Worm (Caenorhabditis elegans): ENCODE results near the gene glb-20.
A peak's percentile ranks its signal among the peaks of the same experiment; 100 is the strongest.

The glb-20 gene

DNA sequence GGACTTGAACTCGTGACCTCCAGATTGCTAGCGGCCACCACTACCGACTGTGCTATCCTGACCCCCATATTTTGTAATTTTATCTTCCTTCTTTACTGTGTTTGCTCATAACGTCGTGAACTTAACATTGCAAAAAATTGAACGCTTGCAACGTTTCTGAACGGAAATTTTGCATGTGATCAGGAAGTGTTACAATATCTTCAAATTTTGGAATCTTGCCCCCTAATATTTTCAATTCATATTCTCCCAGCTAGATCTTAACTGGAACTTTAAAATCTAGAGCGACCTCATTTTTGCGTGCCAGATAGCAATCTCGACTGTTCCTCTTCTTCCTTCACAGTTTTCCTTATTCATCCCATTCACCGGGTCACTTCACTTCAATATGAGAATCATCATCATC, 25.9 kb upstream of the glb-20 start, which contains the start of gene F54B11.10:
Gene F54B11.10, plus strand, starts transcription at position 301 of the 400 bp plus-strand sequence.
- TF ChIP-seq drap-1 (GFP tag; optimal IDR thresholded peaks at IDR 0.05) (no peak), tbx-8 (GFP tag; optimal IDR thresholded peaks at IDR 0.05) (no peak)

DNA sequence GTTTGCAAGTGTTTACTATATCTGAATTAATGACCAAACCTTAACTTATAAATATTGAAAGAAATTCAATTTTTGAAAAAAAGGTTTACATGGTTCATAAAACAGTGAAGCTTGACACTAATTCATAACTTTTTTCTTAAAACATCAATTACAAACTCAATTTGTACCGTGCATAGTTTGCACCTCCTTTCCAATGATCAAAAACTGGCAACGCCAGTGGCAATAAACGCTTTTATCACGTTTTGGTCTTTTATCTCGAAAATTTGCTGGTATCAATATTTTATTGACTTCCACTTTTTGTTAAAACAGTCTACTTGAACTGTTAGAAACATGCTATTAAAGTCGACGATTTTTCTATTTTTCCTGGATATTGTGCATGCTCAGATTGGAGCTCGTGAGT, 22.5 kb upstream of the glb-20 start, which contains the start of gene F54B11.11:
Gene F54B11.11, plus strand, starts transcription at position 301 of the 400 bp plus-strand sequence.
- TF ChIP-seq flh-1 (GFP tag; optimal IDR thresholded peaks at IDR 0.05) (no peak), M03D4.4 (tag; optimal IDR thresholded peaks at IDR 0.05) (no peak), cnd-1 (tag; optimal IDR thresholded peaks at IDR 0.05) (no peak), lsy-2 (tag; optimal IDR thresholded peaks at IDR 0.05) (no peak), elt-3 (tag; optimal IDR thresholded peaks at IDR 0.05) (no peak), unc-62 (GFP tag; optimal IDR thresholded peaks at IDR 0.05) (no peak)

DNA sequence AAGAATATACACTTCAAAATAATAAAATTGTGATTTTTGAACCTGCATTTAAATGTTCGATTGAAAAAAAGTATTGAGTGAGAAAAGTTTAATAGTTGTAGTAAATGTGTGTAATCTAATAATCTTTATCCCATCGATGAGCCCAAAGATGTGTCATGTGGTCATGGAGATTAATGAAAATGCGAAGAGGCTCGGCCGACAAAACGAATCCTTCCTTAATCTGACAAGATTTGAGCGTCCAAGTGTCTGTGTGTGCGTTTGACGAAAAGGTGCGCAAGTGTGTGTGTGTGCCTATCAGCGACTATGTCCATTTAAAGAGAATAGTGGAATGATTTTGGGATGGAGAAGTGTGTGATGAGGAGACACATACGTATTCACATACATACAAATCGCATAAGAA, 18.1 kb upstream of the glb-20 start:
- no peak for TF ChIP-seq drap-1 (GFP tag; optimal IDR thresholded peaks at IDR 0.05)
- TF ChIP-seq lsy-2 (tag; optimal IDR thresholded peaks at IDR 0.05), result no peak
- TF ChIP-seq elt-3 (tag; optimal IDR thresholded peaks at IDR 0.05), result no peak
- no peak for TF ChIP-seq blmp-1 (tag; optimal IDR thresholded peaks at IDR 0.05)
- TF ChIP-seq nhr-12 (tag; optimal IDR thresholded peaks at IDR 0.05), result no peak
- TF ChIP-seq tbx-8 (GFP tag; optimal IDR thresholded peaks at IDR 0.05), result no peak
- no peak for TF ChIP-seq zip-8 (tag; optimal IDR thresholded peaks at IDR 0.05)
- no peak for TF ChIP-seq mab-5 (tag; optimal IDR thresholded peaks at IDR 0.05)
- no peak for TF ChIP-seq ceh-83 (GFP tag; optimal IDR thresholded peaks at IDR 0.05)
- TF ChIP-seq lin-32 (GFP tag; optimal IDR thresholded peaks at IDR 0.05), result no peak
- TF ChIP-seq M03D4.4 (tag; optimal IDR thresholded peaks at IDR 0.05), result no peak
- no peak for TF ChIP-seq unc-39 (tag; optimal IDR thresholded peaks at IDR 0.05)
- no peak for TF ChIP-seq ceh-43 (GFP tag; optimal IDR thresholded peaks at IDR 0.05)
- TF ChIP-seq cnd-1 (tag; optimal IDR thresholded peaks at IDR 0.05), result no peak
- TF ChIP-seq snpc-4 (tag; optimal IDR thresholded peaks at IDR 0.05), result no peak
- TF ChIP-seq nhr-76 (tag; optimal IDR thresholded peaks at IDR 0.05), result no peak

DNA sequence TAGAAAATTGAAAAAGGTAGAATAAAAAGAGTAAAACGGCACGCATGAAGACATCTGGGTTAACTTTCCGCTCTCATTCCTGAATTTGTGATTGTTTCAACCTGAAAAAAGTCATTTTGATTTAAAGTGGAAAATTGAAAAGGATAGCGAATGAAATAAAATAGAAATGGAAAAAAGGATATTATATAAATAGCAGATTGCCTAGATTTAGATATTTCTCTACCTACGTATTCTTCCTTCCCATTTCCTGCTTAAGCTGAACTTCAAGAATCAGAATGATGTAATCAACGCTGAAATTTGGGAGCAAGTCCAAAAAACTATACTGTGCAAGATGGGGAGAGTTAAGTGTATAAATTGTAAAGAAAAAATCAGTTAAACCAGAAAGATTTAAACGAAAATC, 13.9 kb upstream of the glb-20 start, which contains the start of gene R01E6.7:
Gene R01E6.7, minus strand, starts transcription at position 101 of the 400 bp plus-strand sequence.
- TF ChIP-seq ztf-11 (tag; optimal IDR thresholded peaks at IDR 0.05), result no peak
- no peak for TF ChIP-seq sptf-1 (tag; optimal IDR thresholded peaks at IDR 0.05)

DNA sequence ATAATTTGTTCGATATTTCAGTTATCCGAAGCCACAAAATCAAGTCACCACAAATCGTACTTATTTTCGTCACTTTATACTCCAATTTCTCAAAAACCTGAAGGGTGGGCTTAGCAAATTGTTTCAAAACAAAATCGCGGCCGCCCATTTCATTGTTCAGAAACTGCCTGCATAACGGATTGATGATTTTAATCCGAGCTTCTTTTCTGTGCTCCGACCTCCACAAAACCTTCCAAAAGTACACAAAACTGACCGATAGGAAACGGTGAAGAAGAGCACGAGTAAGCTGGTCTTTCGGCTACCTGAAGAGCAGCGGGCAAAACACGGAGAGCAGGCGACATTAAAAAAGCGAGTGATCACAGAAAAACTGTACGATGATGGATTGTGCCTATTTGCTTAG, 10.5 kb upstream of the glb-20 start, which contains the start of gene R01E6.2:
Gene R01E6.2, minus strand, starts transcription at position 101 of the 400 bp plus-strand sequence.
- TF ChIP-seq mab-5 (tag; optimal IDR thresholded peaks at IDR 0.05) (no peak), M03D4.4 (tag; optimal IDR thresholded peaks at IDR 0.05) (no peak), unc-39 (tag; optimal IDR thresholded peaks at IDR 0.05) (no peak), ces-1 (GFP tag; optimal IDR thresholded peaks at IDR 0.05) (no peak), zip-8 (tag; optimal IDR thresholded peaks at IDR 0.05) (no peak), tbx-8 (GFP tag; optimal IDR thresholded peaks at IDR 0.05) (no peak), ceh-83 (GFP tag; optimal IDR thresholded peaks at IDR 0.05) (no peak), bed-3 (GFP tag; optimal IDR thresholded peaks at IDR 0.05) (no peak), lsy-2 (tag; optimal IDR thresholded peaks at IDR 0.05) (no peak)

DNA sequence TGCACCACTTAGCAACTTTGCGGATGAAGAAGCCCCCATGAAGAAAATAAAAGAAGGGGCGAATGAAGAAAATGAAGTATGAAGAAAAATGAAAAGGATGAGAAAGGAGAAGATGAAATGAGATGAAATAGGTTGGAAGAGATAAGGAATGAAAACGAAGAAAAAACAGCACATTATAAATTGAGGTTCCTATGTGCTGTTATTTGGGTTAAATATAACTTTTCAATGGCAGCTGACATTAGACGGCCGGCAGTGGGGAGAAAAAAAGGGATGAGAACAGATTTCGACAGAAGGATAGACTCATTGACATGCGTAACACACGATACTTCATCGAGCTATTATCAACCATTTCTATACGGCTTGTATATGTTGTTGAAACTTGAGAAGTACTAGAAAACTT, 6.0 kb upstream of the glb-20 start:
- TF ChIP-seq unc-39 (tag; optimal IDR thresholded peaks at IDR 0.05) (no peak), ztf-11 (tag; optimal IDR thresholded peaks at IDR 0.05) (no peak), pha-4 (tag; optimal IDR thresholded peaks at IDR 0.05) (no peak), mab-5 (tag; optimal IDR thresholded peaks at IDR 0.05) (no peak), unc-120 (tag; optimal IDR thresholded peaks at IDR 0.05; ENCODE audit: poor library complexity, severe bottlenecking) (peak; percentile 5), tbx-8 (GFP tag; optimal IDR thresholded peaks at IDR 0.05) (no peak), hlh-1 (tag; optimal IDR thresholded peaks at IDR 0.05) (peak; percentile 35), bed-3 (GFP tag; optimal IDR thresholded peaks at IDR 0.05) (no peak), blmp-1 (tag; optimal IDR thresholded peaks at IDR 0.05) (no peak), nhr-12 (tag; optimal IDR thresholded peaks at IDR 0.05) (no peak)

DNA sequence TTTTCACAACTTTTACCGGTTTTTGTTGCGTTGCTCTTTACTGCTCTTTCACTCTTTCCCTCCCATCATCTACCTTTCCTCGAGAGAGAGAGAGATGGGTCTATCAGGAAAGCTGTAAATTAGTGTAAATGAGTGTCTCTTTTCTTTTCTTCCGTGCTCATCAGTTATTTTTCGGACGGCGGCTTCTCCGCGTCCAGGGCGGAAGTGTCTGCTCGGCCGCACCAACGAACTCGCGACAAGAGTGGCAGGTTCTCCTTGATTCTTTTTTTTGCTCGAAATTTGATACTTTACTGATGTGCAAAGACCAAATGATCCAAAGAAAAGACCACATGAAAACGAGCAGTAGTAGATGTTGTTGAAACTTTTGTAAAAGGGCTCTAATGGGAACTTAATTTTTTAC, 2.7 kb upstream of the glb-20 start:
- TF ChIP-seq sem-2 (GFP tag; optimal IDR thresholded peaks at IDR 0.05) (no peak), unc-62 (GFP tag; optimal IDR thresholded peaks at IDR 0.05) (no peak), ceh-83 (GFP tag; optimal IDR thresholded peaks at IDR 0.05) (no peak), mep-1 (tag; optimal IDR thresholded peaks at IDR 0.05) (no peak), nhr-76 (tag; optimal IDR thresholded peaks at IDR 0.05) (no peak), bed-3 (GFP tag; optimal IDR thresholded peaks at IDR 0.05) (no peak), lin-32 (GFP tag; optimal IDR thresholded peaks at IDR 0.05) (no peak), snpc-4 (tag; optimal IDR thresholded peaks at IDR 0.05) (no peak), M03D4.4 (tag; optimal IDR thresholded peaks at IDR 0.05) (no peak), elt-1 (tag; optimal IDR thresholded peaks at IDR 0.05; ENCODE audit: borderline replicate concordance, insufficient read depth) (no peak), cnd-1 (tag; optimal IDR thresholded peaks at IDR 0.05) (no peak), hlh-1 (tag; optimal IDR thresholded peaks at IDR 0.05) (no peak), pha-4 (tag; optimal IDR thresholded peaks at IDR 0.05) (no peak), unc-120 (tag; optimal IDR thresholded peaks at IDR 0.05; ENCODE audit: poor library complexity, severe bottlenecking) (no peak), elt-3 (tag; optimal IDR thresholded peaks at IDR 0.05) (no peak), zip-8 (tag; optimal IDR thresholded peaks at IDR 0.05) (no peak), lin-13 (tag; optimal IDR thresholded peaks at IDR 0.05) (no peak), nhr-237 (tag; optimal IDR thresholded peaks at IDR 0.05) (no peak)

All from whole organism, mixed stage, embryonic.